Worm (Caenorhabditis elegans) whole organism, young adult: ENCODE data around the gene K08B12.3.

Experiments
- B0336.3 ChIP-seq: fragments of 200-800 bp; sonication (Bioruptor generic); IDR thresholded peaks from 2 replicates; pipeline ENCODE4 v1.3.6; 2022; ENCODE audit warnings: missing genetic modification characterization, missing compliant biosample characterization
- C17E4.6 ChIP-seq: fragments of 200-800 bp; sonication (Bioruptor generic); IDR thresholded peaks from 2 replicates; pipeline ENCODE4 v1.3.6; 2022; ENCODE audit warnings: missing genetic modification reagents, missing genetic modification characterization, missing compliant biosample characterization
- F10E7.11 ChIP-seq: sonication (generic microtip); optimal IDR thresholded peaks from 2 replicates; lab custom pipeline; 2017; ENCODE audit warnings: mild to moderate bottlenecking, missing genetic modification characterization, moderate library complexity, missing compliant biosample characterization
- F33H1.4 ChIP-seq: fragments of 200-800 bp; sonication (Bioruptor generic); IDR thresholded peaks from 2 replicates; pipeline ENCODE4 v1.3.6; 2022; ENCODE audit warnings: missing genetic modification reagents, missing genetic modification characterization, missing compliant biosample characterization
- F39B2.1 ChIP-seq: fragments of 200-800 bp; sonication (Bioruptor generic); IDR thresholded peaks from 2 replicates; pipeline ENCODE4 v1.3.6; 2022; ENCODE audit warnings: missing genetic modification reagents, missing genetic modification characterization, missing compliant biosample characterization
- T07F8.4 ChIP-seq: sonication (generic microtip); optimal IDR thresholded peaks from 2 replicates; lab custom pipeline; 2016; ENCODE audit warnings: mild to moderate bottlenecking, missing genetic modification characterization, moderate library complexity, missing compliant biosample characterization
- T26A5.8 ChIP-seq: sonication (generic microtip); optimal IDR thresholded peaks from 2 replicates; lab custom pipeline; 2016; ENCODE audit warnings: missing genetic modification characterization, missing compliant biosample characterization
- Y53F4B.3 ChIP-seq: fragments of 200-800 bp; sonication (Bioruptor generic); IDR thresholded peaks from 2 replicates; pipeline ENCODE4 v1.3.6; 2022; ENCODE audit warnings: missing genetic modification reagents, missing genetic modification characterization, missing compliant biosample characterization
- akir-1 ChIP-seq: fragments of 200-800 bp; sonication (Bioruptor generic); optimal IDR thresholded peaks from 2 replicates; lab custom pipeline; 2018; ENCODE audit warnings: mild to moderate bottlenecking, missing genetic modification characterization, moderate library complexity, missing compliant biosample characterization
- ama-1 ChIP-seq, 3 experiments: fragments of 150-350 bp in 1 of 3; sonication (generic microtip) in 2 of 3; optimal IDR thresholded peaks; 2 replicates each; lab custom pipeline; 2014 to 2018; ENCODE audit warnings: missing biosample characterization in 2 of 3, missing genetic modification characterization in 2 of 3, missing genetic modification reagents in 2 of 3
- athp-1 ChIP-seq: sonication (generic microtip); optimal IDR thresholded peaks from 2 replicates; lab custom pipeline; 2017; ENCODE audit warnings: mild to moderate bottlenecking, missing genetic modification characterization, missing compliant biosample characterization
- ceh-91 ChIP-seq: fragments of 200-800 bp; sonication (Bioruptor generic); IDR thresholded peaks from 2 replicates; pipeline ENCODE4 v1.3.6; 2022; ENCODE audit warnings: missing genetic modification reagents, missing genetic modification characterization, missing compliant biosample characterization
- chd-7 ChIP-seq: sonication (generic microtip); optimal IDR thresholded peaks from 2 replicates; lab custom pipeline; 2016; ENCODE audit warnings: mild to moderate bottlenecking, missing genetic modification characterization, moderate library complexity, missing compliant biosample characterization
- hmg-1.2 ChIP-seq: fragments of 200-800 bp; sonication (Bioruptor generic); IDR thresholded peaks from 2 replicates; pipeline ENCODE4 v1.3.6; 2022; ENCODE audit warnings: missing genetic modification reagents, missing genetic modification characterization, missing compliant biosample characterization
- hmg-20 ChIP-seq: fragments of 200-800 bp; sonication (Bioruptor generic); IDR thresholded peaks from 2 replicates; pipeline ENCODE4 v1.3.6; 2022; ENCODE audit warnings: missing genetic modification reagents, missing genetic modification characterization, missing compliant biosample characterization
- let-607 ChIP-seq, 2 experiments: fragments of 200-800 bp in 1 of 2; sonication (Bioruptor generic) in 1 of 2; sonication (generic microtip) in 1 of 2; optimal IDR thresholded peaks; 2 replicates each; lab custom pipeline; 2016 to 2018; ENCODE audit warnings: mild to moderate bottlenecking in 2 of 2, missing compliant biosample characterization in 2 of 2, missing genetic modification characterization in 2 of 2, moderate library complexity in 2 of 2, missing genotype in 1 of 2
- madf-10 ChIP-seq: sonication (generic microtip); optimal IDR thresholded peaks from 2 replicates; lab custom pipeline; 2016; ENCODE audit warnings: mild to moderate bottlenecking, missing genetic modification characterization, missing compliant biosample characterization
- mcd-1 ChIP-seq: fragments of 200-800 bp; sonication (Bioruptor generic); IDR thresholded peaks from 2 replicates; pipeline ENCODE4 v1.3.6; 2022; ENCODE audit warnings: missing genetic modification reagents, missing genetic modification characterization, missing compliant biosample characterization
- mel-28 ChIP-seq: sonication (generic microtip); optimal IDR thresholded peaks from 2 replicates; lab custom pipeline; 2016; ENCODE audit warnings: borderline replicate concordance, mild to moderate bottlenecking, missing genetic modification characterization, missing compliant biosample characterization
- mes-4 ChIP-seq: sonication (generic microtip); optimal IDR thresholded peaks from 2 replicates; lab custom pipeline; 2016; ENCODE audit warnings: missing genotype, missing genetic modification characterization, missing compliant biosample characterization
- nhr-179 ChIP-seq: sonication (generic microtip); optimal IDR thresholded peaks from 2 replicates; lab custom pipeline; 2016; ENCODE audit warnings: mild to moderate bottlenecking, missing genetic modification characterization, missing compliant biosample characterization
- nhr-80 ChIP-seq: sonication (generic microtip); optimal IDR thresholded peaks from 2 replicates; lab custom pipeline; 2016; ENCODE audit warnings: missing genetic modification characterization, missing compliant biosample characterization
- pbrm-1 ChIP-seq: fragments of 200-800 bp; sonication (Bioruptor generic); IDR thresholded peaks from 2 replicates; pipeline ENCODE4 v1.3.6; 2022; ENCODE audit warnings: missing genetic modification reagents, missing genetic modification characterization, missing compliant biosample characterization
- rpc-1 ChIP-seq, 2 experiments: fragments of 150-350 bp in 1 of 2; sonication (generic microtip) in 1 of 2; optimal IDR thresholded peaks; 2 replicates each; lab custom pipeline; 2014 to 2018; ENCODE audit warnings: missing biosample characterization in 1 of 2, missing genetic modification characterization in 1 of 2, missing genetic modification reagents in 1 of 2, missing genotype in 1 of 2
- sea-2 ChIP-seq: fragments of 200-800 bp; sonication (Bioruptor generic); IDR thresholded peaks from 2 replicates; pipeline ENCODE4 v1.3.6; 2022; ENCODE audit warnings: missing genetic modification characterization, missing compliant biosample characterization
- snpc-1.3 ChIP-seq: sonication (generic microtip); optimal IDR thresholded peaks from 2 replicates; lab custom pipeline; 2017; ENCODE audit warnings: missing genetic modification characterization, mild to moderate bottlenecking, missing compliant biosample characterization, antibody characterized with exemption, moderate library complexity, missing genotype, missing genetic modification reagents; ENCODE audit not compliant: insufficient read depth
- snpc-4 ChIP-seq, 5 experiments: fragments of 150-350 bp in 1 of 5; sonication (generic microtip) in 4 of 5; optimal IDR thresholded peaks; 2 replicates each; lab custom pipeline; 2014 to 2018; ENCODE audit warnings: missing genetic modification characterization in 5 of 5, missing biosample characterization in 3 of 5, antibody characterized with exemption in 2 of 5, mild to moderate bottlenecking in 2 of 5, missing compliant biosample characterization in 2 of 5, missing genotype in 2 of 5, moderate library complexity in 2 of 5, missing genetic modification reagents in 1 of 5
- tlf-1 ChIP-seq: fragments of 200-800 bp; sonication (Bioruptor generic); optimal IDR thresholded peaks from 2 replicates; lab custom pipeline; 2018; ENCODE audit warnings: mild to moderate bottlenecking, missing genetic modification characterization, missing compliant biosample characterization
- ztf-28 ChIP-seq: fragments of 200-800 bp; sonication (Bioruptor generic); IDR thresholded peaks from 2 replicates; pipeline ENCODE4 v1.3.6; 2022; ENCODE audit warnings: missing genetic modification reagents, missing genetic modification characterization, missing compliant biosample characterization

K08B12.3 gene

DNA sequence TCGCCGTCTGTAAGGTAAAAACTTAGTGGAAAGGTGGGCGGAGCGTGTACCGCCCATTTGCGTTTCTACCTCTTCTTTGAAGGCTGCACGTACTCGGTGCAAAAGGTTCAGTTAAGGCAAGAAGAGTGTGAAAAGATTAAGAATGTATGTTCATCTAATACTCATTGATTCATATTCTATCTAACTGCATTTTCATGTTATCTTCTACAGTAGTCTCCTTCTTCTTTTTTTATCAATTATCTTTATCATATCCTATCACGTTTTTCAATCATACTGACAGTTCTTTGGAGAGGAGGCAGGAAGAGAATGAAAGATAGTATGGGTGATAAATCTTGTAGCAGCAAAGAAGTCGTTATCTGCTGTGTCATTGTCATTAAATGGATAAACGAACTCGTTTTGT lies 12.4 kb downstream of the K08B12.3 start (continued):
- no peak for TF ChIP-seq rpc-1 (optimal IDR thresholded peaks at IDR 0.05; lab: Kevin White, UChicago)
- TF ChIP-seq rpc-1 (tag; optimal IDR thresholded peaks at IDR 0.05; lab: Kevin White, UChicago) = no peak
- no peak for TF ChIP-seq mes-4 (tag; lab: Kevin White, UChicago)
- no peak for TF ChIP-seq F33H1.4
- no peak for TF ChIP-seq chd-7 (tag; lab: Kevin White, UChicago)
- TF ChIP-seq C17E4.6 (GFP tag; lab: Robert Waterston, UW) = no peak
- TF ChIP-seq, all 124 proteins: peak for 16

DNA sequence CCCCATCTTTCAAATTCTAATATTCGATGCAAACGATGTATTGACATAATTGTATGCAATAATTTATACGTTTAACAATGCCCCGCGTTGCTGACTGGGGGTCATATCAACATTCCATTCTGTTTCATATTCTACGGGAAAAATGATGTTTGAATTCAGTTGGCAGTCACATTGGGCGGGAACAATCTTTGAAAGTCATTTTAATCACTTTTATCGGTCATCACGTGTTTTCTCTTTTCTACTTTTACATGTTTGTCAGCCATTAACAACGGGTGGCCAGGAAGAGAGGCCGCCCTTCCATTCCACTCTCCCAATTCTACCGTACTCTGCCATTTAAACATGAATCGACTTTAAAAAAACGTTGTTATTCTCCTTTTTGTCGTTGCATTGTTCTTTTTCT lies 13.7 kb downstream of the K08B12.3 start:
- 0 out of 2 replicates have a peak, but pooled peaks have one; percentile 32 for TF ChIP-seq ztf-28 (GFP tag; lab: Robert Waterston, UW)
- TF ChIP-seq hmg-1.2 (GFP tag; lab: Robert Waterston, UW) = no peak
- TF ChIP-seq pbrm-1 (GFP tag; lab: Robert Waterston, UW) = no peak

DNA sequence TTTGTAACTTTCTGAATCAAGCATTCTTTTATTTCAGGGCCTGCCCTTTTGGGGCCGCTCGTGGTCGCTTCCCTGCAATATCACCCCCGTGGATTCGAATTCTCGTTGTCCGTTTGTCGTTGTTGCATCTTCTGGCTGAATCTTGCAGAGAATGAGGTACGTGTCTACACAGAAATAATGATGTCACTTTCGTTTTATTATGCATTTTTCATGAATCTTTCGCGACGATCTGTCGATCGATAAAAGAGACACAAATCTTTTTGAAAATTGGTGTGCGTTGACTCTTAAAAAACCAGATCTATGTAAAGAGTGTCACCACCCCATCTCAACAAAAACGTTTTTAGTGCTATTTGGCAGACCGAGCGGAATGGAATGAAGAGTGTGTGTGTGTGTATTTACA lies 14.2 kb downstream of the K08B12.3 start:
- no peak for TF ChIP-seq akir-1 (GFP tag; lab: Kevin White, UChicago)
- TF ChIP-seq F10E7.11 (tag; lab: Kevin White, UChicago) = no peak
- TF ChIP-seq nhr-179 (tag; lab: Kevin White, UChicago) = no peak
- no peak for TF ChIP-seq hmg-20 (GFP tag; lab: Robert Waterston, UW)
- TF ChIP-seq F39B2.1 (GFP tag; lab: Robert Waterston, UW) = no peak
- no peak for TF ChIP-seq madf-10 (tag; lab: Kevin White, UChicago)
- no peak for TF ChIP-seq ama-1 (optimal IDR thresholded peaks at IDR 0.05; lab: Kevin White, UChicago)
- TF ChIP-seq ama-1 (GFP tag; optimal IDR thresholded peaks at IDR 0.05; lab: Kevin White, UChicago) = no peak
- no peak for TF ChIP-seq snpc-1.3 (tag; lab: Kevin White, UChicago)
- TF ChIP-seq sea-2 (GFP tag; lab: Robert Waterston, UW) = no peak
- TF ChIP-seq tlf-1 (GFP tag; lab: Kevin White, UChicago) = no peak
- TF ChIP-seq Y53F4B.3 (GFP tag; lab: Robert Waterston, UW) = no peak

DNA sequence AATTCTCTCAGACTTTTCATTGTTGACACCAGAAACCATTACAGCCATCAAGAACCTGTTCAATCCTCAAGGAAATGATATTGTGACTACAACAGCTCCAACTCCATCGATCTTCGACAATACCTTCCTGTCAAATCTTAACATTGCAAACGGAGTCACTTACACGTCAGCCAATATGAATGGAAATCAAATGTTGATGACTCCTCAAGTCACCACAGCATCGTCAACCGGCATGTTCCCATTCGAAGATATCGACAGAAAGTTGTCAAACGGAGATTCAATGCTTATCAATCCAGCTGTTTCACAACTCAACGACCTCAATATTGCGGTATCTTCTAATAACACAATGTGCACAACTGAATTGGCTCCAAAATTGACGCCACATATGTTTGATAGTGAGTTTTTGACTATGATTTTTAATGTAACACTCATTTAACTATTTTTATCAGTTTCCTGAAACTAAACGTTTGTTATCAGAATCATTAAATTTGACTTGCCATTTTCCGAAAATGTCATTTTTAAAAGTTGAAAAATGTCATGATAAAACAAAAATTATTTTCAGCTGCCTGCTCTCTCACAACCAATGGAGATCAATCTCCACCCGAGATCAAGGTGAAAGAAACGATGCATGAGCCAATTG lies 16.1 kb downstream of the K08B12.3 start:
- TF ChIP-seq T26A5.8 (tag; lab: Kevin White, UChicago) (no peak), mcd-1 (GFP tag; lab: Robert Waterston, UW) (no peak), C17E4.6 (GFP tag; lab: Robert Waterston, UW) (no peak), ceh-91 (no peak), ztf-28 (GFP tag; lab: Robert Waterston, UW) (no peak), madf-10 (tag; lab: Kevin White, UChicago) (peak; percentile 24), akir-1 (GFP tag; lab: Kevin White, UChicago) (no peak), let-607 (tag; optimal IDR thresholded peaks at IDR 0.05; lab: Kevin White, UChicago) (peak in 1 of 2 experiments; percentile 54), pbrm-1 (GFP tag; lab: Robert Waterston, UW) (no peak), nhr-80 (tag; lab: Kevin White, UChicago) (peak; percentile 88), athp-1 (no peak)

DNA sequence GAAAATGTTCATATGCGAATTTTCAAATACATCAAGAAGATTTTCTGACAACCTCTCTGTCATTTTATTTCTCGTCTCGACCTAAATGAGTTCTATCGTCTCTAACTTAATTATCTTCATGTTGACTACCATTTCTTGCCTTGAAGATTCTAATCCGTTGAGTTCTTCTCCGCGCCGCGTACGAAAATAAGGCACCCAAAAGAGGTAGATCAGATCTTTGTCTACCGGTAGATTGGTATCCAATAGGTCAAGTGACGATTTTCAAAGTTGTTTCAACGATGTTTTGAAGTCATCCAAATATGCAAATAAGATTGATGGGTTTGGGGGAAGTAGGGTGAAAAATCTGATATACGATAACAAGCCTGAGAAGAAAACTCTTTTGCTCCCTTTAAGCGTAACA lies 19.0 kb downstream of the K08B12.3 start:
- TF ChIP-seq mcd-1 (GFP tag; lab: Robert Waterston, UW) (no peak), B0336.3 (GFP tag; lab: Robert Waterston, UW) (no peak), snpc-4 (GFP tag; optimal IDR thresholded peaks at IDR 0.05; lab: Kevin White, UChicago) (no peak), snpc-4 (tag; optimal IDR thresholded peaks at IDR 0.05; lab: Kevin White, UChicago) (no peak), sea-2 (GFP tag; lab: Robert Waterston, UW) (no peak), mel-28 (tag; lab: Kevin White, UChicago) (no peak), T07F8.4 (tag; lab: Kevin White, UChicago) (no peak), nhr-179 (tag; lab: Kevin White, UChicago) (no peak)
